Worm (Caenorhabditis elegans) whole organism, L2 larva: Measurements from ENCODE around the gene K10D11.4.
A peak's percentile ranks its signal among the peaks of the same experiment; 100 is the strongest.

ENCODE experiments used
- R02D3.7 ChIP-seq: fragments of 150-350 bp; optimal IDR thresholded peaks from 2 replicates; lab custom pipeline; 2014; ENCODE audit warnings: missing biosample characterization, missing genetic modification characterization
- ama-1 ChIP-seq: fragments of 150-350 bp; optimal IDR thresholded peaks from 2 replicates; lab custom pipeline; 2018; ENCODE audit warnings: inconsistent platforms
- lin-13 ChIP-seq: fragments of 150-350 bp; optimal IDR thresholded peaks from 2 replicates; lab custom pipeline; 2014; ENCODE audit warnings: missing biosample characterization, missing genetic modification reagents, missing genetic modification characterization
- nhr-12 ChIP-seq: fragments of 150-350 bp; optimal IDR thresholded peaks from 2 replicates; lab custom pipeline; 2014; ENCODE audit warnings: missing biosample characterization, missing genetic modification characterization
- nhr-237 ChIP-seq: fragments of 150-350 bp; optimal IDR thresholded peaks from 2 replicates; lab custom pipeline; 2014; ENCODE audit warnings: missing biosample characterization, missing genetic modification characterization
- nhr-6 ChIP-seq: fragments of 150-350 bp; optimal IDR thresholded peaks from 2 replicates; lab custom pipeline; 2014; ENCODE audit warnings: missing biosample characterization, missing genetic modification characterization
- sma-9 ChIP-seq, 2 experiments: fragments of 150-350 bp in 1 of 2; sonication (generic microtip) in 1 of 2; optimal IDR thresholded peaks; 2 replicates each; lab custom pipeline; 2014 to 2016; ENCODE audit warnings: missing genetic modification characterization in 2 of 2, mild to moderate bottlenecking in 1 of 2, missing biosample characterization in 1 of 2, missing compliant biosample characterization in 1 of 2, missing genetic modification reagents in 1 of 2, moderate library complexity in 1 of 2
- unc-39 ChIP-seq: fragments of 150-350 bp; optimal IDR thresholded peaks from 2 replicates; lab custom pipeline; 2014; ENCODE audit warnings: missing biosample characterization, missing genetic modification characterization
- unc-62 ChIP-seq: fragments of 150-350 bp; optimal IDR thresholded peaks from 2 replicates; lab custom pipeline; 2014; ENCODE audit warnings: missing biosample characterization, missing genetic modification reagents, missing genetic modification characterization
- ztf-11 ChIP-seq: sonication (generic microtip); optimal IDR thresholded peaks from 2 replicates; lab custom pipeline; 2017; ENCODE audit warnings: missing biosample characterization, missing genetic modification characterization
- ztf-4 ChIP-seq: fragments of 150-350 bp; optimal IDR thresholded peaks from 2 replicates; lab custom pipeline; 2014; ENCODE audit warnings: missing biosample characterization, missing genetic modification characterization

ce11 chrIV:12978307-12979036 lies 15.8 kb downstream of the K10D11.4 start, which contains the start of gene K10D11.2:
- no peak for TF ChIP-seq nhr-12 (tag; lab: Kevin White, UChicago)
- TF ChIP-seq lin-13 (GFP tag; lab: Kevin White, UChicago) = no peak
- TF ChIP-seq unc-39 = no peak
- TF ChIP-seq ztf-4 = no peak
- TF ChIP-seq ama-1 (lab: Kevin White, UChicago) = no peak
- no peak for TF ChIP-seq ztf-11 (tag; lab: Kevin White, UChicago)
- TF ChIP-seq unc-62 (GFP tag; lab: Kevin White, UChicago) = no peak
- TF ChIP-seq R02D3.7 (tag; lab: Kevin White, UChicago) = no peak
- TF ChIP-seq nhr-6 (tag; lab: Kevin White, UChicago) = no peak
- peak; percentile 34 for TF ChIP-seq sma-9 (GFP tag; optimal IDR thresholded peaks at IDR 0.05; lab: Kevin White, UChicago)
- TF ChIP-seq sma-9 (tag; optimal IDR thresholded peaks at IDR 0.05; lab: Kevin White, UChicago) = no peak
- no peak for TF ChIP-seq nhr-237 (tag; lab: Kevin White, UChicago)
